Worm (Caenorhabditis elegans) whole organism, mixed stage, embryonic: ENCODE measurements around the gene nhr-258.

Source experiments
- bed-3 ChIP-seq: fragments of 200-800 bp; sonication (Bioruptor generic); optimal IDR thresholded peaks from 3 replicates; lab custom pipeline; 2018; ENCODE audit warnings: mild to moderate bottlenecking, missing genetic modification characterization, moderate library complexity, missing compliant biosample characterization
- blmp-1 ChIP-seq: fragments of 150-350 bp; optimal IDR thresholded peaks from 2 replicates; lab custom pipeline; 2014; ENCODE audit warnings: missing biosample characterization, missing genetic modification characterization
- ceh-39 ChIP-seq: fragments of 150-350 bp; optimal IDR thresholded peaks from 2 replicates; lab custom pipeline; 2014; ENCODE audit warnings: missing biosample characterization, missing genetic modification characterization
- ceh-43 ChIP-seq: fragments of 200-800 bp; sonication (Bioruptor generic); optimal IDR thresholded peaks from 2 replicates; lab custom pipeline; 2018; ENCODE audit warnings: mild to moderate bottlenecking, missing genetic modification characterization, moderate library complexity, missing compliant biosample characterization
- ceh-83 ChIP-seq: fragments of 200-800 bp; sonication (Bioruptor generic); optimal IDR thresholded peaks from 2 replicates; lab custom pipeline; 2018; ENCODE audit warnings: mild to moderate bottlenecking, missing genetic modification characterization, missing compliant biosample characterization
- ces-1 ChIP-seq: fragments of 150-350 bp; optimal IDR thresholded peaks from 2 replicates; lab custom pipeline; 2014; ENCODE audit warnings: missing biosample characterization, missing genetic modification reagents, missing genetic modification characterization
- cnd-1 ChIP-seq: fragments of 200-800 bp; sonication (Bioruptor generic); optimal IDR thresholded peaks from 2 replicates; lab custom pipeline; 2018; ENCODE audit warnings: mild to moderate bottlenecking, missing genetic modification characterization, missing compliant biosample characterization
- drap-1 ChIP-seq: fragments of 200-800 bp; sonication (Bioruptor generic); optimal IDR thresholded peaks from 3 replicates; lab custom pipeline; 2018; ENCODE audit warnings: mild to moderate bottlenecking, missing genetic modification characterization, missing compliant biosample characterization
- elt-1 ChIP-seq: sonication (generic microtip); optimal IDR thresholded peaks from 2 replicates; lab custom pipeline; 2017; ENCODE audit warnings: missing genetic modification characterization, mild to moderate bottlenecking, missing compliant biosample characterization, antibody characterized with exemption, moderate library complexity, borderline replicate concordance; ENCODE audit not compliant: insufficient read depth
- elt-3 ChIP-seq: fragments of 150-350 bp; optimal IDR thresholded peaks from 2 replicates; lab custom pipeline; 2014; ENCODE audit warnings: missing biosample characterization, missing genetic modification characterization
- flh-1 ChIP-seq: fragments of 200-800 bp; sonication (Bioruptor generic); optimal IDR thresholded peaks from 2 replicates; lab custom pipeline; 2018; ENCODE audit warnings: mild to moderate bottlenecking, missing genetic modification characterization, moderate library complexity, missing compliant biosample characterization
- lin-13 ChIP-seq: fragments of 150-350 bp; optimal IDR thresholded peaks from 2 replicates; lab custom pipeline; 2014; ENCODE audit warnings: missing biosample characterization, missing genetic modification characterization
- lin-32 ChIP-seq: fragments of 200-800 bp; sonication (Bioruptor generic); optimal IDR thresholded peaks from 2 replicates; lab custom pipeline; 2018; ENCODE audit warnings: mild to moderate bottlenecking, missing genetic modification characterization, missing compliant biosample characterization
- lsy-2 ChIP-seq: fragments of 150-350 bp; optimal IDR thresholded peaks from 2 replicates; lab custom pipeline; 2014; ENCODE audit warnings: missing biosample characterization, missing genetic modification characterization
- mep-1 ChIP-seq: fragments of 150-350 bp; optimal IDR thresholded peaks from 2 replicates; lab custom pipeline; 2017; ENCODE audit warnings: missing biosample characterization, missing genetic modification reagents, missing genetic modification characterization, inconsistent platforms
- mls-2 ChIP-seq: sonication (generic microtip); optimal IDR thresholded peaks from 2 replicates; lab custom pipeline; 2016; ENCODE audit warnings: mild to moderate bottlenecking, missing genetic modification characterization, moderate library complexity, missing compliant biosample characterization
- nhr-12 ChIP-seq: fragments of 150-350 bp; optimal IDR thresholded peaks from 2 replicates; lab custom pipeline; 2014; ENCODE audit warnings: missing biosample characterization, missing genetic modification characterization
- nhr-2 ChIP-seq: fragments of 150-350 bp; optimal IDR thresholded peaks from 2 replicates; lab custom pipeline; 2014; ENCODE audit warnings: missing biosample characterization, missing genetic modification characterization
- nhr-237 ChIP-seq: fragments of 150-350 bp; optimal IDR thresholded peaks from 2 replicates; lab custom pipeline; 2014; ENCODE audit warnings: missing biosample characterization, missing genetic modification characterization
- nhr-28 ChIP-seq: fragments of 150-350 bp; optimal IDR thresholded peaks from 2 replicates; lab custom pipeline; 2014; ENCODE audit warnings: missing biosample characterization, missing genetic modification characterization
- nhr-76 ChIP-seq: sonication (generic microtip); optimal IDR thresholded peaks from 2 replicates; lab custom pipeline; 2017; ENCODE audit warnings: missing biosample characterization, missing genetic modification characterization
- pha-4 ChIP-seq: fragments of 150-350 bp; optimal IDR thresholded peaks from 2 replicates; lab custom pipeline; 2018; ENCODE audit warnings: missing biosample characterization, missing genetic modification reagents, missing genetic modification characterization
- sem-2 ChIP-seq: fragments of 200-800 bp; sonication (Bioruptor generic); optimal IDR thresholded peaks from 2 replicates; lab custom pipeline; 2018; ENCODE audit warnings: mild to moderate bottlenecking, missing genetic modification characterization, missing compliant biosample characterization
- snpc-4 ChIP-seq: fragments of 150-350 bp; optimal IDR thresholded peaks from 2 replicates; lab custom pipeline; 2014; ENCODE audit warnings: missing biosample characterization, missing genetic modification characterization
- sptf-1 ChIP-seq: sonication (generic microtip); optimal IDR thresholded peaks from 2 replicates; lab custom pipeline; 2017; ENCODE audit warnings: mild to moderate bottlenecking, missing genetic modification characterization, moderate library complexity, missing compliant biosample characterization
- tbx-8 ChIP-seq: fragments of 200-800 bp; sonication (Bioruptor generic); optimal IDR thresholded peaks from 2 replicates; lab custom pipeline; 2018; ENCODE audit warnings: mild to moderate bottlenecking, missing genetic modification characterization, moderate library complexity, missing compliant biosample characterization
- unc-120 ChIP-seq: sonication (generic microtip); optimal IDR thresholded peaks from 2 replicates; lab custom pipeline; 2017; ENCODE audit warnings: missing genetic modification characterization, missing compliant biosample characterization; ENCODE audit not compliant: poor library complexity, severe bottlenecking
- unc-62 ChIP-seq: fragments of 150-350 bp; optimal IDR thresholded peaks from 2 replicates; lab custom pipeline; 2014; ENCODE audit warnings: missing biosample characterization, missing genetic modification reagents, missing genetic modification characterization
- zip-8 ChIP-seq: fragments of 150-350 bp; optimal IDR thresholded peaks from 2 replicates; lab custom pipeline; 2014; ENCODE audit warnings: missing biosample characterization, missing genetic modification characterization
- ztf-11 ChIP-seq: fragments of 150-350 bp; optimal IDR thresholded peaks from 2 replicates; lab custom pipeline; 2014; ENCODE audit warnings: missing biosample characterization, missing genetic modification characterization

Gene nhr-258

DNA sequence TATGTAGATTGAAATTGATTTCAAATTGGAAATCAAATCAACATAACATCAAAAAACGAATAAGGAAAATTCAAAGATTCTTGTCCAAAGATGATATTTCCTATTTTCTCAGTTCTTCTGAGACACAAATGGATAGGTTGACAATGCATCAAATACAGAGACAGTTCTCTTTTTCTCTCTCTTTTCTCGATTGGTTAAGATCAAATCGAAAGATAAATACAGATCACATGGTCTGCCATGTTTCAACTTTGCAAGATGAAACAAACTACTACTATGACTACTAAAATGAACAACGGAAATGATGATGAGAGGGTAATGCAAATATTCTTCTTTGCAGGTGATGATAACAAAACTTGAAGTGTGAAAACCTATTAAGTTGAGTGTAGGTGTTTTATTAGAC lies 8.2 kb upstream of the nhr-258 start:
- TF ChIP-seq unc-62 (peak; percentile 9), snpc-4 (tag; lab: Kevin White, UChicago) (no peak), mep-1 (tag; lab: Kevin White, UChicago) (no peak), drap-1 (GFP tag; lab: Kevin White, UChicago) (no peak)
- TF ChIP-seq, all 35 proteins: peak for 1

ce11 chrIV:8040610-8041317 lies 4.0 kb upstream of the nhr-258 start:
- TF ChIP-seq cnd-1 (tag; lab: Kevin White, UChicago): no peak
- TF ChIP-seq ces-1 (GFP tag; lab: Kevin White, UChicago): peak; percentile 84
- TF ChIP-seq, all 35 proteins: peak for 1

DNA sequence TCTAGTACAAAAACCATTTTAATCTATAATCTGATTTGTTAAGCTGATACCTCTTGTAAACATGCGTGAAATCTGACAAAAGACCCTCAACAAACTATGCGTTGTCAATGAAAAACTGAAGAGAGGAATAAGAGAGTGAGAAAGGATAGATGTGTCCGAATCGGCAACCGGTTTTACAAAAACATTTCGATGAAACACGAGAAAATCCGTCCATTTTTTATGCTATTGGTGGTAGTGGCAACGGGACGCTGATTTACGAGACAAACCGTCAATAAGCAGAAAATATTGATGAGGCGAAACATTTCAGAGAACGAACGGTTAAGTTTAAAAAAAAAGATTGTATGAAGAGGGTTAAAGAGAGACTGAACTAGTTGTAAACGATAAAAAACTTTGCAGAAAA lies 2.7 kb upstream of the nhr-258 start:
- no peak for TF ChIP-seq elt-1 (tag; lab: Kevin White, UChicago)
- TF ChIP-seq nhr-237: no peak
- no peak for TF ChIP-seq nhr-2
- no peak for TF ChIP-seq snpc-4 (tag; lab: Kevin White, UChicago)
- no peak for TF ChIP-seq pha-4 (tag; lab: Kevin White, UChicago)
- no peak for TF ChIP-seq flh-1 (GFP tag; lab: Kevin White, UChicago)
- no peak for TF ChIP-seq nhr-28 (tag; lab: Kevin White, UChicago)
- no peak for TF ChIP-seq ceh-39 (tag; lab: Kevin White, UChicago)
- TF ChIP-seq zip-8 (tag; lab: Kevin White, UChicago): no peak
- TF ChIP-seq bed-3 (GFP tag; lab: Kevin White, UChicago): no peak
- TF ChIP-seq nhr-12 (tag; lab: Kevin White, UChicago): no peak
- TF ChIP-seq lin-13 (tag; lab: Kevin White, UChicago): no peak
- TF ChIP-seq ceh-43 (GFP tag; lab: Kevin White, UChicago): no peak
- no peak for TF ChIP-seq mls-2 (tag; lab: Kevin White, UChicago)
- TF ChIP-seq sptf-1 (tag; lab: Kevin White, UChicago): no peak
- no peak for TF ChIP-seq sem-2
- TF ChIP-seq ztf-11: no peak
- TF ChIP-seq unc-62: no peak
- TF ChIP-seq lin-32 (GFP tag; lab: Kevin White, UChicago): no peak
- no peak for TF ChIP-seq unc-120 (tag; lab: Kevin White, UChicago)
- TF ChIP-seq, all 35 proteins: peak for 0

ce11 chrIV:8042897-8043296 lies 1.8 kb upstream of the nhr-258 start:
- TF ChIP-seq elt-3 (tag; lab: Kevin White, UChicago) (no peak), ces-1 (GFP tag; lab: Kevin White, UChicago) (no peak), ceh-83 (no peak), zip-8 (tag; lab: Kevin White, UChicago) (no peak), nhr-28 (tag; lab: Kevin White, UChicago) (no peak)

DNA sequence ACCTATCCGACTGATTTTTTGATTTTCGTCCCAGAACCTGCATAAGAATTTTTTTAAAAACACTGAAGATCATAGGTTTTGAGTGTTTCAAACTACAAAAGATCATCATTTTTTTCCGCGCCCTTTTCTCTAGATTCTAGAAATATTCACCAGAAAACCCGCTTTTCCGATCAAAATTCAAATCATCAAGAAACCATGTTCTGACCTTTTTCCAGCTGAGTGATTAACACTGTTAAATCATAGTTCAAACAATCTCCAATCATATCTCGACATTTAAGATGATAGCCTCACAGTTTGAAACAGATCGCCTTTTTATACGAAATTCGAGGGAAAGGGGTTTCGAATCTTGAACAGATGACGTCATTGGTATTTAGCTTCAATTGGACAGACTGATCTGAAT lies 1.0 kb upstream of the nhr-258 start:
- TF ChIP-seq bed-3 (GFP tag; lab: Kevin White, UChicago) (no peak), ceh-43 (GFP tag; lab: Kevin White, UChicago) (no peak), tbx-8 (GFP tag; lab: Kevin White, UChicago) (no peak), nhr-237 (no peak), ceh-83 (no peak), ces-1 (GFP tag; lab: Kevin White, UChicago) (no peak), nhr-12 (tag; lab: Kevin White, UChicago) (no peak), elt-3 (tag; lab: Kevin White, UChicago) (no peak), cnd-1 (tag; lab: Kevin White, UChicago) (no peak), blmp-1 (tag; lab: Kevin White, UChicago) (no peak), mep-1 (tag; lab: Kevin White, UChicago) (no peak), ztf-11 (no peak)

- TF ChIP-seq drap-1 (GFP tag; lab: Kevin White, UChicago): no peak
- no peak for TF ChIP-seq ztf-11
- TF ChIP-seq mls-2 (tag; lab: Kevin White, UChicago): no peak
- TF ChIP-seq mep-1 (tag; lab: Kevin White, UChicago): no peak
- no peak for TF ChIP-seq elt-1 (tag; lab: Kevin White, UChicago)
- TF ChIP-seq nhr-12 (tag; lab: Kevin White, UChicago): no peak
- TF ChIP-seq ceh-43 (GFP tag; lab: Kevin White, UChicago): no peak
- no peak for TF ChIP-seq bed-3 (GFP tag; lab: Kevin White, UChicago)
- TF ChIP-seq nhr-76 (tag; lab: Kevin White, UChicago): no peak
- TF ChIP-seq ces-1 (GFP tag; lab: Kevin White, UChicago): no peak
- TF ChIP-seq lsy-2 (tag; lab: Kevin White, UChicago): no peak
Measured at ce11 chrIV:8048083-8048482, 3.3 kb downstream of the nhr-258 start.
